Worm (Caenorhabditis elegans): ENCODE measurements around the gene T08D10.5.
A peak's percentile ranks its signal among the peaks of the same experiment; 100 is the strongest.

T08D10.5 gene

DNA sequence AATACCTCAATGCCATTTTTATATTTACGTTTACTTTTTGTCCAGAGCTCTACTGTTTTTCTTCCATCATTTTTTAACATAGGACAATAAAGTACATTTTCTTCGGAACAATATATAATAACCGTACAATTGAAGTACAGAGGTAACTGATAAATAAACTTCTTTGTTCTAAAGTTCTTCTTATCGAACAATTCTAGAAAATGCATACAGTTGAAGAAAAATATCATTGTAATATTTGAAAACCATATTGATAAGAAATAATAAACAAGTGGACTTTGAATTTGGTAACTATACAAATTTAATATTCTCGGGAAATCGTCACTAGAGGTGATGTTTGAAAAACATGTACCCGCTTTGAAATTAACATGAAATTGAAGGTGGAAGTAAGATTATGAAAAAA, 39.3 kb downstream of the T08D10.5 start:
- TF ChIP-seq dpl-1 (GFP tag; optimal IDR thresholded peaks at IDR 0.05) (no peak), Y53G8AR.9 (GFP tag; conservative IDR thresholded peaks at IDR 0.05) (0 out of 2 replicates have a peak, but pooled peaks have one; percentile 3), K11D2.4 (GFP tag; IDR thresholded peaks at IDR 0.05) (no peak)

- no peak for TF ChIP-seq unc-130 (GFP tag; optimal IDR thresholded peaks at IDR 0.05)
- TF ChIP-seq aptf-2 (GFP tag; conservative IDR thresholded peaks at IDR 0.05): no peak
- no peak for TF ChIP-seq cebp-1 (GFP tag; IDR thresholded peaks at IDR 0.05)
- no peak for TF ChIP-seq cebp-1 (tag; optimal IDR thresholded peaks at IDR 0.05)
- TF ChIP-seq B0261.1 (tag; optimal IDR thresholded peaks at IDR 0.05): no peak
- TF ChIP-seq nhr-80 (tag; optimal IDR thresholded peaks at IDR 0.05): peak; percentile 68
Measured at ce11 chrX:11999573-11999972, 42.2 kb downstream of the T08D10.5 start.

DNA sequence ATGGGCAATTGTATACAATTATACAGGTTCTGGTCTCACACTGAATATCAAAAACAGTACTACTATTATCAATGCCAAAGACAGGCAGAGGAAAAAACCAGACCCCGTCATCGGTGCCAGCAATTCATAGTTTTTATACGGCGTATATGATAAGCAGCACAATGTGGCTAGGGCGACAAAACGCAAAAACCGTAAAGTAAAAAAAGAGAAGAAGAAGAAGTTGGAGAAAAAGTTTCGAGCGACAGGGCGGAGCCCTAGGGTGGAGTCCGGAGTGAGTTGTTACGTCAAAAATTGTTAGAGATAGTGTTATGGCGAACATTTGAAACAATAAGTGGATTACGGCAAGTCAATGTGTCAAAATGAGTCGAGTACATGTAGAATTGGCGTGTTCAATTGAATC, 44.3 kb downstream of the T08D10.5 start:
- TF ChIP-seq madf-3 (GFP tag; IDR thresholded peaks at IDR 0.05): no peak
- TF ChIP-seq nfya-1 (tag; optimal IDR thresholded peaks at IDR 0.05; ENCODE audit: borderline replicate concordance, insufficient read depth): no peak
- no peak for TF ChIP-seq hmg-20 (GFP tag; IDR thresholded peaks at IDR 0.05)
- peak; percentile 48; the same call in 1 of the 2 replicates for TF ChIP-seq dox-1 (GFP tag; IDR thresholded peaks at IDR 0.05)
- no peak for TF ChIP-seq xnd-1 (tag; optimal IDR thresholded peaks at IDR 0.05)
- peak; percentile 40 to 52 for TF ChIP-seq let-607 (tag; optimal IDR thresholded peaks at IDR 0.05)
- no peak for TF ChIP-seq ztf-28 (GFP tag; IDR thresholded peaks at IDR 0.05)
- TF ChIP-seq ceh-27 (GFP tag; optimal IDR thresholded peaks at IDR 0.05): no peak
- no peak for TF ChIP-seq him-1 (tag; optimal IDR thresholded peaks at IDR 0.05)
- no peak for TF ChIP-seq lin-54 (GFP tag; optimal IDR thresholded peaks at IDR 0.05)
- TF ChIP-seq bed-2 (GFP tag; IDR thresholded peaks at IDR 0.05): no peak
- TF ChIP-seq ceh-40 (GFP tag; IDR thresholded peaks at IDR 0.05): no peak
- TF ChIP-seq nhr-90 (tag; optimal IDR thresholded peaks at IDR 0.05): no peak
- TF ChIP-seq Y53F4B.3 (GFP tag; IDR thresholded peaks at IDR 0.05): no peak
- no peak for TF ChIP-seq ekl-4 (GFP tag; IDR thresholded peaks at IDR 0.05)
- TF ChIP-seq ZK185.1 (tag; optimal IDR thresholded peaks at IDR 0.05; ENCODE audit: poor library complexity, severe bottlenecking): no peak
- TF ChIP-seq lsl-1 (GFP tag; optimal IDR thresholded peaks at IDR 0.05): no peak
- no peak for TF ChIP-seq F49E8.2 (tag; optimal IDR thresholded peaks at IDR 0.05; ENCODE audit: insufficient read depth)
- TF ChIP-seq ztf-26 (tag; optimal IDR thresholded peaks at IDR 0.05): no peak
- no peak for TF ChIP-seq let-526 (GFP tag; IDR thresholded peaks at IDR 0.05)
- TF ChIP-seq ceh-79 (tag; optimal IDR thresholded peaks at IDR 0.05): no peak
- peak; percentile 83 for TF ChIP-seq nhr-80 (tag; optimal IDR thresholded peaks at IDR 0.05)
- no peak for TF ChIP-seq T26A5.8 (tag; optimal IDR thresholded peaks at IDR 0.05)
- no peak for TF ChIP-seq Y56A3A.18 (GFP tag; IDR thresholded peaks at IDR 0.05)
- no peak for TF ChIP-seq snpc-4 (GFP tag; optimal IDR thresholded peaks at IDR 0.05)
- TF ChIP-seq snpc-4 (tag; optimal IDR thresholded peaks at IDR 0.05): no peak

DNA sequence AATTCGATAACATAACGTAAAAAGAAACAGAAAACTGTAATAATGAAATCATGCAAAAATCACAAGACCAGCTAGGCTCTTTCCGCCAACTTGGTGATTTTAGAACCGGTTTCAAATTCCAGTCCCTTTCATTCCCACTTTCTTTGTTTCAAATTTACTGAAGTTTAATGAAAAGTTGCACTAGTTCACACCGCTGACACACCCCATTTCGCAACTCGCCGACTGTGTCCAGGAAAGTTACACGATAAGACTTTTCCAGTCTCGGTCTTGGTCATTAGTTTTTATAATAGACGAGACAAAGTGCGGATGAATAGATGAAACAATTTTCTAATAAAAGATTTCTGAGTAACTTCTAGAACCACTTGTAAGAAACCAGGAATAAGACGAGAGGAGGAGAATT, 46.6 kb downstream of the T08D10.5 start:
- no peak for TF ChIP-seq T26A5.8 (tag; optimal IDR thresholded peaks at IDR 0.05)
- no peak for TF ChIP-seq egrh-3 (GFP tag; IDR thresholded peaks at IDR 0.05)
- TF ChIP-seq mxl-1 (tag; optimal IDR thresholded peaks at IDR 0.05): no peak
- TF ChIP-seq F57A8.1 (GFP tag; optimal IDR thresholded peaks at IDR 0.05): no peak
- no peak for TF ChIP-seq dpl-1 (GFP tag; optimal IDR thresholded peaks at IDR 0.05)
- peak; percentile 57; the same call in 1 of the 2 replicates for TF ChIP-seq cebp-1 (GFP tag; IDR thresholded peaks at IDR 0.05)
- TF ChIP-seq cebp-1 (tag; optimal IDR thresholded peaks at IDR 0.05): peak; percentile 77
- no peak for TF ChIP-seq F39B2.1 (GFP tag; IDR thresholded peaks at IDR 0.05)
- no peak for TF ChIP-seq hmg-20 (GFP tag; IDR thresholded peaks at IDR 0.05)
- no peak for TF ChIP-seq F22D6.2 (tag; optimal IDR thresholded peaks at IDR 0.05)
- no peak for TF ChIP-seq tlf-1 (GFP tag; optimal IDR thresholded peaks at IDR 0.05)
- TF ChIP-seq nhr-80 (tag; optimal IDR thresholded peaks at IDR 0.05): peak; percentile 51
- TF ChIP-seq die-1 (tag; optimal IDR thresholded peaks at IDR 0.05): no peak
- TF ChIP-seq hsf-1 (GFP tag; IDR thresholded peaks at IDR 0.05): no peak
- TF ChIP-seq ZK185.1 (tag; optimal IDR thresholded peaks at IDR 0.05; ENCODE audit: poor library complexity, severe bottlenecking): no peak
- TF ChIP-seq ztf-28 (GFP tag; IDR thresholded peaks at IDR 0.05): no peak
- TF ChIP-seq snpc-4 (GFP tag; optimal IDR thresholded peaks at IDR 0.05): no peak
- TF ChIP-seq snpc-4 (tag; optimal IDR thresholded peaks at IDR 0.05): no peak
- TF ChIP-seq aptf-3 (GFP tag; IDR thresholded peaks at IDR 0.05): no peak
